Worm (Caenorhabditis elegans) whole organism, early embryonic: ENCODE data around the gene F54C9.14.
A peak's percentile ranks its signal among the peaks of the same experiment; 100 is the strongest.

Source experiments
- B0310.2 ChIP-seq: sonication (generic microtip); optimal IDR thresholded peaks from 2 replicates; lab custom pipeline; 2016; ENCODE audit warnings: mild to moderate bottlenecking, missing genetic modification characterization, missing compliant biosample characterization
- ama-1 ChIP-seq: fragments of 150-350 bp; optimal IDR thresholded peaks from 2 replicates; lab custom pipeline; 2014
- ceh-36 ChIP-seq: sonication (generic microtip); optimal IDR thresholded peaks from 2 replicates; lab custom pipeline; 2016; ENCODE audit warnings: missing genetic modification characterization, inconsistent platforms, missing compliant biosample characterization
- ets-7 ChIP-seq: sonication (generic microtip); optimal IDR thresholded peaks from 2 replicates; lab custom pipeline; 2016; ENCODE audit warnings: missing genotype, missing genetic modification characterization, missing compliant biosample characterization
- flt-1 ChIP-seq: fragments of 200-800 bp; sonication (Bioruptor generic); IDR thresholded peaks from 2 replicates; pipeline ENCODE4 v1.3.6; 2022; ENCODE audit warnings: missing genetic modification characterization, missing compliant biosample characterization
- hnd-1 ChIP-seq: sonication (generic microtip); optimal IDR thresholded peaks from 2 replicates; lab custom pipeline; 2016; ENCODE audit warnings: missing genetic modification characterization, missing compliant biosample characterization
- pes-1 ChIP-seq: fragments of 200-800 bp; sonication (Bioruptor generic); IDR thresholded peaks from 2 replicates; pipeline ENCODE4 v1.3.6; 2022; ENCODE audit warnings: missing genetic modification reagents, missing genetic modification characterization, missing compliant biosample characterization
- tbx-11 ChIP-seq: fragments of 200-800 bp; sonication (Bioruptor generic); IDR thresholded peaks from 2 replicates; pipeline ENCODE4 v1.3.6; 2022; ENCODE audit warnings: missing genetic modification characterization, missing compliant biosample characterization
- tbx-37 ChIP-seq: fragments of 200-800 bp; sonication (Bioruptor generic); conservative IDR thresholded peaks from 2 replicates; pipeline ENCODE4 v1.3.6; 2022; ENCODE audit warnings: missing genetic modification reagents, missing genetic modification characterization, missing compliant biosample characterization
- tra-4 ChIP-seq: sonication (generic microtip); optimal IDR thresholded peaks from 2 replicates; lab custom pipeline; 2017; ENCODE audit warnings: missing genetic modification characterization, missing compliant biosample characterization

DNA sequence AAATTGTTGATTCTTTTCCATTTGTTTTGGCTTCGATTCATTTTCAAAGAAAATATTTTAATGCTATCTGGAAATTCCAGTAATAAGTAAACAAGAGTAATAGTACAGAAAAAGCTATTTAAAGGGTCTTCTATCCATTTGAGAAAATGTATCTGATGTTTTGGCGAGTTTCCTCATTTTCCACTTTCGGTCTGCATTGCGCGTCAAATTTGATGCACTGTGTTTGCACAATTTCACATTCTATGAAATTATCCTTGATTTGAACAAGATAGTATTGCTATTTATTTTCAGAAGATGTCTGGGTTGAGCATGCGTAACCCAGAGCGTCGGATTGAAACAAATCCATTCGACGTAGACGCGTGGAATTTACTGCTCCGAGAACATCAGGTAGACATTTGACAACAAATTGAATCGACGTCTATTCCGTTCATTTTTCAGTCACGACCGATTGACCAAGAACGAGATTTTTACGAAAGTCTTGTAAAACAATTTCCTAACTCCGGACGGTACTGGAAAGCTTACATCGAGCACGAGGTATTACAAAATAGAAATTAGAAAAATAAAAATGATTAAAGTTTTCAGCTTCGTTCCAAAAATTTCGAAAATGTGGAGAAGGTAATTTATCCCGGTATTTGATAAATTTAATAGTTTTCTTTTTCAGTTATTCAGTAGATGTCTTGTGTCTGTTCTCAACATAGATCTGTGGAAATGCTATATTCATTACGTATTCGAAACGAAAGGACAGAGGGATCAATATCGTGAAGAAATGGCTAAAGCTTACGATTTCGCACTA is 41.7 kb downstream of the F54C9.14 start, which contains the start of gene suf-1:
- no peak for TF ChIP-seq hnd-1 (tag; lab: Kevin White, UChicago)
- TF ChIP-seq B0310.2 (tag; lab: Kevin White, UChicago): no peak
- TF ChIP-seq ama-1: peak; percentile 71
- TF ChIP-seq ceh-36: no peak
- no peak for TF ChIP-seq flt-1
- no peak for TF ChIP-seq pes-1 (GFP tag; lab: Robert Waterston, UW)
- no peak for TF ChIP-seq ets-7
- TF ChIP-seq tbx-11 (GFP tag; lab: Robert Waterston, UW): no peak
- no peak for TF ChIP-seq tbx-37 (GFP tag; lab: Robert Waterston, UW)
- no peak for TF ChIP-seq tra-4
